Worm (Caenorhabditis elegans): ENCODE measurements around the gene F02D10.3.

DNA sequence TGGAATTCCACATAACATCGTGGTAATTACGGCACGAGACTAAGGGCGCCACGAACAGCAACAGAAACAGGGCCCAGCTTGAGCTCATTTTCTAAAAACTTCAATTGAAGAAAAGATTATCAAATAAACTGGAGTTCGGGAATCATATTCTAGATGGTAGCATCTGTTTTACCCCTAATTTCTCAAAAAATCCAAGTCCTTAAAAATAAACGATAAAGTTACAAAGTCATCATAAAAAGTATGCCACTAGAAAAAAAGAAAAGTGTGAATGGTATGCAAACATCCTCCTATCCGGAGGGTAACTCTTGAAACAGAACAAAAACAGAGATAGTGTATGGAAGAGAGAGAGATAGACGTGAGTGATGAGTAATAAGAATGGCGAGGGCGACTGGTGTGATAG is 14.9 kb upstream of the F02D10.3 start, which contains the start of gene efn-3:
- TF ChIP-seq ztf-23 (GFP tag; IDR thresholded peaks at IDR 0.05) = no peak
- no peak for TF ChIP-seq flt-1 (GFP tag; IDR thresholded peaks at IDR 0.05)
- no peak for TF ChIP-seq ztf-29 (GFP tag; IDR thresholded peaks at IDR 0.05)
- no peak for TF ChIP-seq ref-1 (GFP tag; conservative IDR thresholded peaks at IDR 0.05)
- TF ChIP-seq klf-2 (GFP tag; conservative IDR thresholded peaks at IDR 0.05) = no peak
- no peak for TF ChIP-seq tab-1 (GFP tag; IDR thresholded peaks at IDR 0.05)

Measured in whole organism, midembryonic.